Fruit fly (Drosophila melanogaster): ENCODE data around the gene Coprox.
A peak's percentile ranks its signal among the peaks of the same experiment; 100 is the strongest.

The Coprox gene

DNA sequence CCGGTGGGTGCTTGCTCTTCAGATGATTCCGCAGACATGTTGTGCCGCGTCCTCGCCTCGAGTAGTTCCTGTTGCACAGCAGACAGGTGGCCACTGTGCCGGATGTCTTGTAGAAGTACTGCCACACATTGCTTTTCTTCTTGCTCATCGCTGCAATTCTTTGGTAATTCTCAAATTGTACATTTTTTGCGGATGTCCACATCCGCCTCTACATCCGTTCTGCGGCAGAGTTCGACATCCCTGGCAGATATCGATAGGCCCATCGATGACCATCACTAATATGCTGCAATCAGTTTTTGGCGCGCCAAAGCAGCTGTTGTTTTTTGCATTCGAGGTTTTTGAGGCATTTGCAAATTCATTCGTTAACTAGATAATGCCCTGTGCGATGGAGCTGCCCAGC is 7.5 kb upstream of the Coprox start, which contains the start of the genes CG13775 and CG3430 (continued):
- TF ChIP-seq ato (GFP tag; IDR thresholded peaks at IDR 0.05; ENCODE audit: partially characterized antibody), result peak; percentile 20; the same call in 1 of the 2 replicates
- TF ChIP-seq CG17328 (GFP tag; IDR thresholded peaks at IDR 0.05), result peak; percentile 55
- no peak for TF ChIP-seq cato (GFP tag; optimal IDR thresholded peaks at IDR 0.05; ENCODE audit: borderline replicate concordance)
- no peak for TF ChIP-seq CG10462 (GFP tag; optimal IDR thresholded peaks at IDR 0.05)
- TF ChIP-seq CG34376 (GFP tag; optimal IDR thresholded peaks at IDR 0.05), result peak; percentile 40
- TF ChIP-seq CG4424 (GFP tag; optimal IDR thresholded peaks at IDR 0.05), result peak; percentile 37
- peak; percentile 67 for TF ChIP-seq Rfx (GFP tag; IDR thresholded peaks at IDR 0.05)
- TF ChIP-seq CG17568 (GFP tag; optimal IDR thresholded peaks at IDR 0.05), result no peak
- no peak for TF ChIP-seq CG10274 (GFP tag; optimal IDR thresholded peaks at IDR 0.05)
- TF ChIP-seq Doc2 (GFP tag; IDR thresholded peaks at IDR 0.05), result no peak
- TF ChIP-seq run (tag; optimal IDR thresholded peaks at IDR 0.05), result no peak
- TF ChIP-seq Nf-YB (GFP tag; optimal IDR thresholded peaks at IDR 0.05), result no peak
- peak; percentile 58; the same call in 2 of the 3 replicates for TF ChIP-seq CG11456 (GFP tag; IDR thresholded peaks at IDR 0.05)
- TF ChIP-seq CG12391 (tag; optimal IDR thresholded peaks at IDR 0.05), result peak; percentile 38
- peak; percentile 19; the same call in 1 of the 2 replicates for TF ChIP-seq CG11247 (GFP tag; IDR thresholded peaks at IDR 0.05)
- peak; percentile 53 for TF ChIP-seq phol (tag; optimal IDR thresholded peaks at IDR 0.05)
- peak; percentile 66 for TF ChIP-seq chm (GFP tag; IDR thresholded peaks at IDR 0.05)
- TF ChIP-seq B-H1 (GFP tag; IDR thresholded peaks at IDR 0.05), result no peak
- peak; percentile 49 for TF ChIP-seq bigmax (GFP tag; optimal IDR thresholded peaks at IDR 0.05)
- TF ChIP-seq Taf1 (GFP tag; IDR thresholded peaks at IDR 0.05), result no peak
- no peak for TF ChIP-seq trh (GFP tag; optimal IDR thresholded peaks at IDR 0.05)
- no peak for TF ChIP-seq CG6854 (GFP tag; optimal IDR thresholded peaks at IDR 0.05)
- no peak for TF ChIP-seq Oaz (GFP tag; IDR thresholded peaks at IDR 0.05)
- peak; percentile 52 for TF ChIP-seq her (GFP tag; optimal IDR thresholded peaks at IDR 0.05)
- peak; percentile 72 for TF ChIP-seq unc-4 (GFP tag; IDR thresholded peaks at IDR 0.05; ENCODE audit: partially characterized antibody)
- peak; percentile 18; the same call in 1 of the 2 replicates for TF ChIP-seq CG10366 (GFP tag; IDR thresholded peaks at IDR 0.05)
- TF ChIP-seq CG8089 (GFP tag; optimal IDR thresholded peaks at IDR 0.05), result no peak
- peak; percentile 52; the same call in 2 of the 3 replicates for TF ChIP-seq ci (GFP tag; IDR thresholded peaks at IDR 0.05)
- TF ChIP-seq Hr3 (GFP tag; optimal IDR thresholded peaks at IDR 0.05), result no peak
- peak; percentile 65 for TF ChIP-seq hbn (GFP tag; IDR thresholded peaks at IDR 0.05; ENCODE audit: partially characterized antibody)
- no peak for TF ChIP-seq CG31224 (GFP tag; IDR thresholded peaks at IDR 0.05)
- no peak for TF ChIP-seq Mad (GFP tag; optimal IDR thresholded peaks at IDR 0.05)
- 0 out of 2 replicates have a peak, but pooled peaks have one; percentile 45 for TF ChIP-seq seq (GFP tag; IDR thresholded peaks at IDR 0.05)
- peak; percentile 15; the same call in 1 of the 2 replicates for TF ChIP-seq NFAT (GFP tag; IDR thresholded peaks at IDR 0.05)
- peak; percentile 7 for TF ChIP-seq tin (GFP tag; optimal IDR thresholded peaks at IDR 0.05)
- 0 out of 3 replicates have a peak, but pooled peaks have one; percentile 30 for TF ChIP-seq mld (GFP tag; IDR thresholded peaks at IDR 0.05; ENCODE audit: partially characterized antibody)
- no peak for TF ChIP-seq CG6654 (GFP tag; optimal IDR thresholded peaks at IDR 0.05)
- TF ChIP-seq crc (GFP tag; optimal IDR thresholded peaks at IDR 0.05), result no peak
- TF ChIP-seq Mrtf (GFP tag; IDR thresholded peaks at IDR 0.05), result no peak
- TF ChIP-seq CG11560 (tag; IDR thresholded peaks at IDR 0.05), result no peak
- peak; percentile 43 for TF ChIP-seq Sin3A (optimal IDR thresholded peaks at IDR 0.05)
- peak; percentile 52 for TF ChIP-seq mam (GFP tag; optimal IDR thresholded peaks at IDR 0.05)
- TF ChIP-seq z (GFP tag; IDR thresholded peaks at IDR 0.05), result no peak
- TF ChIP-seq CG18764 (GFP tag; optimal IDR thresholded peaks at IDR 0.05), result no peak
- no peak for TF ChIP-seq sc (optimal IDR thresholded peaks at IDR 0.05)
- no peak for TF ChIP-seq sc (GFP tag; optimal IDR thresholded peaks at IDR 0.05)
- peak; percentile 41 for TF ChIP-seq CG9817 (tag; optimal IDR thresholded peaks at IDR 0.05)
- TF ChIP-seq CG4282 (GFP tag; optimal IDR thresholded peaks at IDR 0.05), result no peak
- TF ChIP-seq CG18262 (tag; optimal IDR thresholded peaks at IDR 0.05), result no peak
- no peak for TF ChIP-seq toy (GFP tag; IDR thresholded peaks at IDR 0.05)
- no peak for TF ChIP-seq sisA (GFP tag; IDR thresholded peaks at IDR 0.05)
- TF ChIP-seq CG7987 (GFP tag; optimal IDR thresholded peaks at IDR 0.05), result peak; percentile 30
- TF ChIP-seq CG33213 (GFP tag; optimal IDR thresholded peaks at IDR 0.05), result peak; percentile 7
